1 fruit fly cellular context compared by ENCODE assay signal in genomic region chr2L:16285692-16286359, dm6.
TF ChIP-seq lines count a peak whose summit lies in the region.

No protein-coding gene starts in this region.

TF ChIP-seq in whole organism, embryonic, 481 proteins besides CTCF, POLR2A, EP300 and RAD21 (continued from another document and continues in another):
- no peak for TF ChIP-seq gce (GFP tag; IDR thresholded peaks at IDR 0.05; lab: Robert Waterston, UW)
- no peak for TF ChIP-seq sim (GFP tag; IDR thresholded peaks at IDR 0.05; lab: Robert Waterston, UW)
- TF ChIP-seq run (tag; optimal IDR thresholded peaks at IDR 0.05; lab: Kevin White, UChicago) = peak; percentile 59
- peak; percentile 84 for TF ChIP-seq CG8924 (tag; optimal IDR thresholded peaks at IDR 0.05; lab: Kevin White, UChicago)
- TF ChIP-seq Abd-B (GFP tag; optimal IDR thresholded peaks at IDR 0.05; lab: Kevin White, UChicago) = peak; percentile 88
- no peak for TF ChIP-seq zen2 (GFP tag; IDR thresholded peaks at IDR 0.05; lab: Robert Waterston, UW; ENCODE audit: partially characterized antibody)
- peak; percentile 78 for TF ChIP-seq CG13775 (GFP tag; optimal IDR thresholded peaks at IDR 0.05; lab: Kevin White, UChicago)
- TF ChIP-seq Dip2 (GFP tag; IDR thresholded peaks at IDR 0.05; lab: Robert Waterston, UW) = no peak
- peak; percentile 68 for TF ChIP-seq Myb (GFP tag; optimal IDR thresholded peaks at IDR 0.05; lab: Kevin White, UChicago)
- TF ChIP-seq TFAM (GFP tag; optimal IDR thresholded peaks at IDR 0.05; lab: Kevin White, UChicago) = peak; percentile 63
- peak; percentile 70 for TF ChIP-seq CG12299 (tag; optimal IDR thresholded peaks at IDR 0.05; lab: Kevin White, UChicago)
- TF ChIP-seq Atf6 (GFP tag; IDR thresholded peaks at IDR 0.05; lab: Robert Waterston, UW) = no peak
- TF ChIP-seq Lhr (GFP tag; optimal IDR thresholded peaks at IDR 0.05; lab: Kevin White, UChicago) = peak; percentile 62
- TF ChIP-seq Spps (tag; optimal IDR thresholded peaks at IDR 0.05; lab: Kevin White, UChicago) = peak; percentile 87
- peak; percentile 90 for TF ChIP-seq nmo (GFP tag; optimal IDR thresholded peaks at IDR 0.05; lab: Kevin White, UChicago)
- no peak for TF ChIP-seq vvl (GFP tag; IDR thresholded peaks at IDR 0.05; lab: Robert Waterston, UW)
- TF ChIP-seq slbo (GFP tag; IDR thresholded peaks at IDR 0.05; lab: Robert Waterston, UW) = no peak
- TF ChIP-seq H15 (GFP tag; IDR thresholded peaks at IDR 0.05; lab: Robert Waterston, UW) = no peak
- peak; percentile 89 for TF ChIP-seq Dek (tag; optimal IDR thresholded peaks at IDR 0.05; lab: Kevin White, UChicago)
- peak; percentile 88 for TF ChIP-seq zen (tag; optimal IDR thresholded peaks at IDR 0.05; lab: Kevin White, UChicago)
- peak; percentile 13 for TF ChIP-seq B-H2 (GFP tag; optimal IDR thresholded peaks at IDR 0.05; lab: Kevin White, UChicago)
- peak; percentile 80 for TF ChIP-seq CG6813 (GFP tag; optimal IDR thresholded peaks at IDR 0.05; lab: Kevin White, UChicago)
- TF ChIP-seq ind (GFP tag; optimal IDR thresholded peaks at IDR 0.05; lab: Kevin White, UChicago) = peak; percentile 89
- TF ChIP-seq amos (GFP tag; IDR thresholded peaks at IDR 0.05; lab: Robert Waterston, UW; ENCODE audit: partially characterized antibody) = no peak
- peak; percentile 71 to 88 for TF ChIP-seq Hr51 (GFP tag; optimal IDR thresholded peaks at IDR 0.05; lab: Kevin White, UChicago)
- TF ChIP-seq CG6654 (GFP tag; optimal IDR thresholded peaks at IDR 0.05; lab: Kevin White, UChicago) = peak; percentile 66
- no peak for TF ChIP-seq seq (GFP tag; IDR thresholded peaks at IDR 0.05; lab: Robert Waterston, UW)
- no peak for TF ChIP-seq CG7963 (GFP tag; IDR thresholded peaks at IDR 0.05; lab: Robert Waterston, UW; ENCODE audit: partially characterized antibody)
- peak; percentile 82 for TF ChIP-seq CG16863 (GFP tag; optimal IDR thresholded peaks at IDR 0.05; lab: Kevin White, UChicago)
- TF ChIP-seq insv (GFP tag; optimal IDR thresholded peaks at IDR 0.05; lab: Kevin White, UChicago) = no peak
- peak; percentile 84 for TF ChIP-seq CG12236 (GFP tag; optimal IDR thresholded peaks at IDR 0.05; lab: Kevin White, UChicago)
- TF ChIP-seq CG15601 (tag; optimal IDR thresholded peaks at IDR 0.05; lab: Kevin White, UChicago) = peak; percentile 75
- peak; percentile 20 for TF ChIP-seq Sry-δ (GFP tag; optimal IDR thresholded peaks at IDR 0.05; lab: Kevin White, UChicago)
- TF ChIP-seq CG4328 (GFP tag; optimal IDR thresholded peaks at IDR 0.05; lab: Kevin White, UChicago) = no peak
- no peak for TF ChIP-seq dati (GFP tag; IDR thresholded peaks at IDR 0.05; lab: Robert Waterston, UW)
- peak; percentile 76 for TF ChIP-seq CG13894 (tag; optimal IDR thresholded peaks at IDR 0.05; lab: Kevin White, UChicago)
- TF ChIP-seq CG18599 (GFP tag; optimal IDR thresholded peaks at IDR 0.05; lab: Kevin White, UChicago) = peak; percentile 83
- peak; percentile 75 for TF ChIP-seq CG3838 (GFP tag; optimal IDR thresholded peaks at IDR 0.05; lab: Kevin White, UChicago)
- TF ChIP-seq CG10979 (tag; optimal IDR thresholded peaks at IDR 0.05; lab: Kevin White, UChicago) = peak; percentile 90
- TF ChIP-seq CG17829 (tag; optimal IDR thresholded peaks at IDR 0.05; lab: Kevin White, UChicago) = peak; percentile 89
- TF ChIP-seq hth (optimal IDR thresholded peaks at IDR 0.05; lab: Kevin White, UChicago) = no peak
- TF ChIP-seq CG4730 (GFP tag; IDR thresholded peaks at IDR 0.05; lab: Robert Waterston, UW) = no peak
- TF ChIP-seq CrebB (tag; optimal IDR thresholded peaks at IDR 0.05; lab: Kevin White, UChicago) = peak; percentile 73
- TF ChIP-seq CG2129 (GFP tag; IDR thresholded peaks at IDR 0.05; lab: Robert Waterston, UW; ENCODE audit: partially characterized antibody) = no peak
- no peak for TF ChIP-seq Dref (GFP tag; IDR thresholded peaks at IDR 0.05; lab: Robert Waterston, UW)
- TF ChIP-seq ro (GFP tag; IDR thresholded peaks at IDR 0.05; lab: Robert Waterston, UW) = no peak
- TF ChIP-seq unpg (GFP tag; optimal IDR thresholded peaks at IDR 0.05; lab: Kevin White, UChicago) = peak; percentile 94
- TF ChIP-seq bab2 (GFP tag; optimal IDR thresholded peaks at IDR 0.05; lab: Kevin White, UChicago) = peak; percentile 85
- peak; percentile 79 for TF ChIP-seq vfl (GFP tag; optimal IDR thresholded peaks at IDR 0.05; lab: Kevin White, UChicago)
- no peak for TF ChIP-seq z (GFP tag; IDR thresholded peaks at IDR 0.05; lab: Robert Waterston, UW)
- peak; percentile 64 for TF ChIP-seq CG10462 (GFP tag; optimal IDR thresholded peaks at IDR 0.05; lab: Kevin White, UChicago)
- peak; percentile 87 for TF ChIP-seq pnt (GFP tag; optimal IDR thresholded peaks at IDR 0.05; lab: Kevin White, UChicago)
- peak; percentile 79 for TF ChIP-seq CG10267 (tag; optimal IDR thresholded peaks at IDR 0.05; lab: Kevin White, UChicago)
- no peak for TF ChIP-seq CG11247 (GFP tag; IDR thresholded peaks at IDR 0.05; lab: Robert Waterston, UW)
- TF ChIP-seq Elba2 (GFP tag; optimal IDR thresholded peaks at IDR 0.05; lab: Kevin White, UChicago) = peak; percentile 46
- no peak for TF ChIP-seq sob (GFP tag; IDR thresholded peaks at IDR 0.05; lab: Robert Waterston, UW)
- peak; percentile 86 for TF ChIP-seq CG18262 (tag; optimal IDR thresholded peaks at IDR 0.05; lab: Kevin White, UChicago)
- TF ChIP-seq al (GFP tag; IDR thresholded peaks at IDR 0.05; lab: Robert Waterston, UW) = no peak
- TF ChIP-seq CG14441 (GFP tag; IDR thresholded peaks at IDR 0.05; lab: Robert Waterston, UW) = no peak
- TF ChIP-seq CG14014 (GFP tag; IDR thresholded peaks at IDR 0.05; lab: Robert Waterston, UW) = no peak
- TF ChIP-seq CG30020 (tag; optimal IDR thresholded peaks at IDR 0.05; lab: Kevin White, UChicago) = no peak
- TF ChIP-seq nom (GFP tag; optimal IDR thresholded peaks at IDR 0.05; lab: Kevin White, UChicago) = peak; percentile 12
- TF ChIP-seq CG9817 (tag; optimal IDR thresholded peaks at IDR 0.05; lab: Kevin White, UChicago) = peak; percentile 82
- peak; percentile 73 for TF ChIP-seq nerfin-1 (tag; optimal IDR thresholded peaks at IDR 0.05; lab: Kevin White, UChicago)
- peak; percentile 57 for TF ChIP-seq CG13296 (GFP tag; optimal IDR thresholded peaks at IDR 0.05; lab: Kevin White, UChicago)
- no peak for TF ChIP-seq Awh (GFP tag; IDR thresholded peaks at IDR 0.05; lab: Robert Waterston, UW)
- TF ChIP-seq sd (tag; optimal IDR thresholded peaks at IDR 0.05; lab: Kevin White, UChicago) = peak; percentile 73
- peak; percentile 78 for TF ChIP-seq CG8359 (GFP tag; optimal IDR thresholded peaks at IDR 0.05; lab: Kevin White, UChicago; ENCODE audit: borderline replicate concordance)
- peak; percentile 85 for TF ChIP-seq CG4820 (GFP tag; optimal IDR thresholded peaks at IDR 0.05; lab: Kevin White, UChicago)
- TF ChIP-seq nau (GFP tag; optimal IDR thresholded peaks at IDR 0.05; lab: Kevin White, UChicago) = no peak
- peak; percentile 24 for TF ChIP-seq CG10543 (GFP tag; optimal IDR thresholded peaks at IDR 0.05; lab: Kevin White, UChicago)
- no peak for TF ChIP-seq pita (GFP tag; optimal IDR thresholded peaks at IDR 0.05; lab: Kevin White, UChicago)
- peak; percentile 35 for TF ChIP-seq CG17912 (GFP tag; optimal IDR thresholded peaks at IDR 0.05; lab: Kevin White, UChicago)
- peak; percentile 41 for TF ChIP-seq yki (optimal IDR thresholded peaks at IDR 0.05; lab: Kevin White, UChicago)
- TF ChIP-seq CG10366 (GFP tag; IDR thresholded peaks at IDR 0.05; lab: Robert Waterston, UW) = no peak
- no peak for TF ChIP-seq dysf (GFP tag; IDR thresholded peaks at IDR 0.05; lab: Robert Waterston, UW)
- TF ChIP-seq eve (GFP tag; optimal IDR thresholded peaks at IDR 0.05; lab: Kevin White, UChicago) = peak in 1 of 2 experiments; percentile 23
- TF ChIP-seq CG10654 (GFP tag; optimal IDR thresholded peaks at IDR 0.05; lab: Kevin White, UChicago) = peak; percentile 88
- peak; percentile 80 for TF ChIP-seq fu2 (GFP tag; optimal IDR thresholded peaks at IDR 0.05; lab: Kevin White, UChicago)
- TF ChIP-seq CG7271 (tag; optimal IDR thresholded peaks at IDR 0.05; lab: Kevin White, UChicago) = no peak
- TF ChIP-seq rib (GFP tag; IDR thresholded peaks at IDR 0.05; lab: Robert Waterston, UW) = no peak
- no peak for TF ChIP-seq cg (GFP tag; optimal IDR thresholded peaks at IDR 0.05; lab: Kevin White, UChicago)
- TF ChIP-seq scrt (GFP tag; optimal IDR thresholded peaks at IDR 0.05; lab: Kevin White, UChicago) = peak; percentile 80
- no peak for TF ChIP-seq CG4360 (GFP tag; IDR thresholded peaks at IDR 0.05; lab: Robert Waterston, UW)
- TF ChIP-seq cwo (GFP tag; optimal IDR thresholded peaks at IDR 0.05; lab: Kevin White, UChicago) = peak; percentile 56
- no peak for TF ChIP-seq B-H1 (GFP tag; IDR thresholded peaks at IDR 0.05; lab: Robert Waterston, UW)
- no peak for TF ChIP-seq CG2889 (GFP tag; IDR thresholded peaks at IDR 0.05; lab: Robert Waterston, UW)
- TF ChIP-seq CkIIα-i1 (GFP tag; IDR thresholded peaks at IDR 0.05; lab: Robert Waterston, UW) = no peak
- no peak for TF ChIP-seq CG7556 (GFP tag; optimal IDR thresholded peaks at IDR 0.05; lab: Kevin White, UChicago)
- TF ChIP-seq CG12104 (GFP tag; optimal IDR thresholded peaks at IDR 0.05; lab: Kevin White, UChicago) = peak; percentile 77
- TF ChIP-seq Kr (GFP tag; optimal IDR thresholded peaks at IDR 0.05; lab: Kevin White, UChicago) = peak; percentile 15
- TF ChIP-seq pum (GFP tag; optimal IDR thresholded peaks at IDR 0.05; lab: Kevin White, UChicago) = peak; percentile 79
- TF ChIP-seq Dp (GFP tag; optimal IDR thresholded peaks at IDR 0.05; lab: Kevin White, UChicago) = no peak
- TF ChIP-seq cato (GFP tag; optimal IDR thresholded peaks at IDR 0.05; lab: Kevin White, UChicago; ENCODE audit: borderline replicate concordance) = peak; percentile 71
- peak; percentile 98 for TF ChIP-seq Med (GFP tag; lab: Kevin White, UChicago)
- TF ChIP-seq CG6683 (GFP tag; optimal IDR thresholded peaks at IDR 0.05; lab: Kevin White, UChicago) = peak; percentile 33
- TF ChIP-seq H2.0 (GFP tag; IDR thresholded peaks at IDR 0.05; lab: Robert Waterston, UW) = no peak
- peak; percentile 78 for TF ChIP-seq CG8089 (GFP tag; optimal IDR thresholded peaks at IDR 0.05; lab: Kevin White, UChicago)
- TF ChIP-seq Dfd (GFP tag; optimal IDR thresholded peaks at IDR 0.05; lab: Kevin White, UChicago) = no peak
- TF ChIP-seq D19B (GFP tag; optimal IDR thresholded peaks at IDR 0.05; lab: Kevin White, UChicago) = peak; percentile 75
- TF ChIP-seq NC2β (GFP tag; optimal IDR thresholded peaks at IDR 0.05; lab: Kevin White, UChicago) = peak; percentile 85
- peak; percentile 83 for TF ChIP-seq kay (GFP tag; optimal IDR thresholded peaks at IDR 0.05; lab: Kevin White, UChicago)
- no peak for TF ChIP-seq CG10565 (GFP tag; optimal IDR thresholded peaks at IDR 0.05; lab: Kevin White, UChicago)
- no peak for TF ChIP-seq Ptx1 (GFP tag; IDR thresholded peaks at IDR 0.05; lab: Robert Waterston, UW)
- TF ChIP-seq sqz (GFP tag; optimal IDR thresholded peaks at IDR 0.05; lab: Kevin White, UChicago) = peak; percentile 25
- TF ChIP-seq CG4282 (GFP tag; optimal IDR thresholded peaks at IDR 0.05; lab: Kevin White, UChicago) = peak; percentile 78
- TF ChIP-seq pros (GFP tag; optimal IDR thresholded peaks at IDR 0.05; lab: Kevin White, UChicago) = no peak
- TF ChIP-seq unc-4 (GFP tag; IDR thresholded peaks at IDR 0.05; lab: Robert Waterston, UW; ENCODE audit: partially characterized antibody) = no peak
- peak; percentile 88 for TF ChIP-seq Blimp-1 (GFP tag; optimal IDR thresholded peaks at IDR 0.05; lab: Kevin White, UChicago)
- peak; percentile 60 for TF ChIP-seq sima (GFP tag; optimal IDR thresholded peaks at IDR 0.05; lab: Kevin White, UChicago)
- peak; percentile 67 for TF ChIP-seq MTF-1 (GFP tag; optimal IDR thresholded peaks at IDR 0.05; lab: Kevin White, UChicago; ENCODE audit: borderline replicate concordance)
- peak; percentile 91 for TF ChIP-seq lab (GFP tag; optimal IDR thresholded peaks at IDR 0.05; lab: Kevin White, UChicago)
- TF ChIP-seq NK7.1 (GFP tag; optimal IDR thresholded peaks at IDR 0.05; lab: Kevin White, UChicago) = peak; percentile 50
- TF ChIP-seq CG14965 (GFP tag; optimal IDR thresholded peaks at IDR 0.05; lab: Kevin White, UChicago; ENCODE audit: borderline replicate concordance) = peak; percentile 41
- TF ChIP-seq CG33557 (GFP tag; optimal IDR thresholded peaks at IDR 0.05; lab: Kevin White, UChicago) = peak; percentile 50
- TF ChIP-seq Fer2 (tag; optimal IDR thresholded peaks at IDR 0.05; lab: Kevin White, UChicago) = peak; percentile 58
- TF ChIP-seq esg (GFP tag; conservative IDR thresholded peaks at IDR 0.05; lab: Robert Waterston, UW) = no peak
- peak; percentile 77 for TF ChIP-seq tin (GFP tag; optimal IDR thresholded peaks at IDR 0.05; lab: Kevin White, UChicago)
- TF ChIP-seq CG4404 (GFP tag; IDR thresholded peaks at IDR 0.05; lab: Robert Waterston, UW) = no peak
- peak; percentile 82 for TF ChIP-seq CG30403 (GFP tag; optimal IDR thresholded peaks at IDR 0.05; lab: Kevin White, UChicago)
- TF ChIP-seq crc (GFP tag; optimal IDR thresholded peaks at IDR 0.05; lab: Kevin White, UChicago) = peak; percentile 81
- no peak for TF ChIP-seq dimm (GFP tag; IDR thresholded peaks at IDR 0.05; lab: Robert Waterston, UW)
- no peak for TF ChIP-seq kni (GFP tag; optimal IDR thresholded peaks at IDR 0.05; lab: Kevin White, UChicago)
- TF ChIP-seq chn (GFP tag; optimal IDR thresholded peaks at IDR 0.05; lab: Kevin White, UChicago) = peak; percentile 89
- TF ChIP-seq CG6791 (GFP tag; IDR thresholded peaks at IDR 0.05; lab: Robert Waterston, UW; ENCODE audit: partially characterized antibody) = no peak
- TF ChIP-seq CG18619 (GFP tag; optimal IDR thresholded peaks at IDR 0.05; lab: Kevin White, UChicago) = peak; percentile 80
- peak; percentile 91 for TF ChIP-seq CG9609 (GFP tag; optimal IDR thresholded peaks at IDR 0.05; lab: Kevin White, UChicago)
- TF ChIP-seq Side (GFP tag; optimal IDR thresholded peaks at IDR 0.05; lab: Kevin White, UChicago) = peak; percentile 78
- TF ChIP-seq GATAe (GFP tag; conservative IDR thresholded peaks at IDR 0.05; lab: Robert Waterston, UW) = no peak
- no peak for TF ChIP-seq CG31441 (GFP tag; IDR thresholded peaks at IDR 0.05; lab: Robert Waterston, UW)
- peak; percentile 91 for TF ChIP-seq Six4 (GFP tag; optimal IDR thresholded peaks at IDR 0.05; lab: Kevin White, UChicago)
- TF ChIP-seq ash1 (GFP tag; optimal IDR thresholded peaks at IDR 0.05; lab: Kevin White, UChicago) = peak; percentile 21
- peak; percentile 91 for TF ChIP-seq mam (GFP tag; optimal IDR thresholded peaks at IDR 0.05; lab: Kevin White, UChicago)
- no peak for TF ChIP-seq dan (GFP tag; IDR thresholded peaks at IDR 0.05; lab: Robert Waterston, UW)
- peak; percentile 85 for TF ChIP-seq CG10147 (GFP tag; optimal IDR thresholded peaks at IDR 0.05; lab: Kevin White, UChicago)
